Fruit fly (Drosophila melanogaster) whole organism, embryonic: ENCODE data around the gene gce.

Source experiments
- Aef1 ChIP-seq: fragments of 200-800 bp; sonication (Bioruptor generic); IDR thresholded peaks from 3 replicates; pipeline ENCODE4 v1.3.6; 2022; ENCODE audit warnings: missing biosample characterization, missing genetic modification characterization
- Awh ChIP-seq: fragments of 200-800 bp; sonication (Bioruptor generic); IDR thresholded peaks from 2 replicates; pipeline ENCODE4, ENCODE4 v1.3.6; 2022; ENCODE audit warnings: missing biosample characterization, missing genetic modification characterization
- Bdp1 ChIP-seq: fragments of 200-800 bp; sonication (Bioruptor generic); optimal IDR thresholded peaks from 3 replicates; lab custom pipeline; 2016; ENCODE audit warnings: missing biosample characterization, missing genetic modification characterization
- CG10267 ChIP-seq: fragments of 200-800 bp; sonication (Bioruptor generic); optimal IDR thresholded peaks from 2 replicates; lab custom pipeline; 2018; ENCODE audit warnings: missing biosample characterization, mild to moderate bottlenecking, missing genetic modification characterization, moderate library complexity
- CG11456 ChIP-seq: fragments of 200-800 bp; sonication (Bioruptor generic); IDR thresholded peaks from 3 replicates; pipeline ENCODE4 v1.3.6; 2022; ENCODE audit warnings: missing biosample characterization, missing genetic modification characterization
- CG11695 ChIP-seq: fragments of 200-800 bp; sonication (Bioruptor generic); IDR thresholded peaks from 3 replicates; pipeline ENCODE4 v1.3.6; 2022; ENCODE audit warnings: missing biosample characterization, missing genetic modification characterization
- CG13424 ChIP-seq: fragments of 200-800 bp; sonication (Bioruptor generic); optimal IDR thresholded peaks from 2 replicates; lab custom pipeline; 2019; ENCODE audit warnings: missing biosample characterization, mild to moderate bottlenecking, missing genetic modification characterization, moderate library complexity
- CG13775 ChIP-seq: fragments of 200-800 bp; sonication (Bioruptor generic); optimal IDR thresholded peaks from 3 replicates; lab custom pipeline; 2017; ENCODE audit warnings: missing biosample characterization, mild to moderate bottlenecking, missing genetic modification characterization
- CG16779 ChIP-seq: fragments of 200-800 bp; sonication (Bioruptor generic); IDR thresholded peaks from 2 replicates; pipeline ENCODE4 v1.3.6; 2022; ENCODE audit warnings: missing biosample characterization, missing genetic modification characterization
- CG16813 ChIP-seq: fragments of 200-800 bp; sonication (Bioruptor generic); IDR thresholded peaks from 3 replicates; pipeline ENCODE4 v1.3.6; 2022; ENCODE audit warnings: missing biosample characterization, missing genetic modification characterization; ENCODE audit not compliant: partially characterized antibody
- CG17359 ChIP-seq: fragments of 200-800 bp; sonication (Bioruptor generic); optimal IDR thresholded peaks from 3 replicates; lab custom pipeline; 2018; ENCODE audit warnings: missing biosample characterization, mild to moderate bottlenecking, missing genetic modification characterization, moderate library complexity
- CG17361 ChIP-seq: fragments of 200-800 bp; sonication (Bioruptor generic); IDR thresholded peaks from 3 replicates; pipeline ENCODE4 v1.3.6; 2022; ENCODE audit warnings: missing biosample characterization, missing genetic modification characterization
- CG17829 ChIP-seq: fragments of 200-800 bp; optimal IDR thresholded peaks from 2 replicates; lab custom pipeline; 2019; ENCODE audit warnings: missing biosample characterization, mild to moderate bottlenecking, missing genetic modification characterization, moderate library complexity
- CG18262 ChIP-seq: fragments of 200-800 bp; optimal IDR thresholded peaks from 3 replicates; lab custom pipeline; 2019; ENCODE audit warnings: missing biosample characterization, mild to moderate bottlenecking, missing genetic modification characterization, moderate library complexity
- CG1832 ChIP-seq: fragments of 200-800 bp; sonication (Bioruptor generic); optimal IDR thresholded peaks from 2 replicates; lab custom pipeline; 2017; ENCODE audit warnings: missing biosample characterization, mild to moderate bottlenecking, missing genetic modification characterization, inconsistent platforms
- CG2678 ChIP-seq: fragments of 200-800 bp; sonication (Bioruptor generic); optimal IDR thresholded peaks from 3 replicates; lab custom pipeline; 2019; ENCODE audit warnings: missing biosample characterization, mild to moderate bottlenecking, missing genetic modification characterization, moderate library complexity
- CG31224 ChIP-seq: fragments of 200-800 bp; sonication (Bioruptor generic); IDR thresholded peaks from 2 replicates; pipeline ENCODE4 v1.3.6; 2022; ENCODE audit warnings: missing biosample characterization, missing genetic modification characterization
- CG32772 ChIP-seq: fragments of 200-800 bp; sonication (Bioruptor generic); IDR thresholded peaks from 2 replicates; pipeline ENCODE4 v1.3.6; 2022; ENCODE audit warnings: missing biosample characterization, missing genetic modification characterization
- CG3407 ChIP-seq: fragments of 200-800 bp; sonication (Bioruptor generic); optimal IDR thresholded peaks from 2 replicates; lab custom pipeline; 2018; ENCODE audit warnings: missing biosample characterization, mild to moderate bottlenecking, missing genetic modification characterization
- CG34376 ChIP-seq: fragments of 200-800 bp; sonication (Bioruptor generic); optimal IDR thresholded peaks from 2 replicates; lab custom pipeline; 2018; ENCODE audit warnings: missing biosample characterization, mild to moderate bottlenecking, missing genetic modification characterization
- CG4820 ChIP-seq: fragments of 200-800 bp; sonication (Bioruptor generic); optimal IDR thresholded peaks from 3 replicates; lab custom pipeline; 2016; ENCODE audit warnings: missing biosample characterization, missing genetic modification characterization
- CG5953 ChIP-seq: fragments of 200-800 bp; sonication (Bioruptor generic); IDR thresholded peaks from 2 replicates; pipeline ENCODE4 v1.3.6; 2022; ENCODE audit warnings: missing biosample characterization, missing genetic modification characterization
- CG6254 ChIP-seq: fragments of 200-800 bp; sonication (Bioruptor generic); optimal IDR thresholded peaks from 3 replicates; lab custom pipeline; 2017; ENCODE audit warnings: mild to moderate bottlenecking, missing biosample characterization, missing genetic modification reagents, missing genetic modification characterization
- CG7556 ChIP-seq: fragments of 200-800 bp; sonication (Bioruptor generic); optimal IDR thresholded peaks from 2 replicates; lab custom pipeline; 2017; ENCODE audit warnings: missing biosample characterization, mild to moderate bottlenecking, missing genetic modification characterization
- CG7839 ChIP-seq: fragments of 200-800 bp; sonication (Bioruptor generic); optimal IDR thresholded peaks from 3 replicates; lab custom pipeline; 2018; ENCODE audit warnings: missing biosample characterization, mild to moderate bottlenecking, missing genetic modification characterization, moderate library complexity
- CG8281 ChIP-seq: fragments of 200-800 bp; sonication (Bioruptor generic); optimal IDR thresholded peaks from 2 replicates; lab custom pipeline; 2018; ENCODE audit warnings: missing biosample characterization, mild to moderate bottlenecking, missing genetic modification characterization, moderate library complexity
- CG8359 ChIP-seq: fragments of 200-800 bp; sonication (Bioruptor generic); optimal IDR thresholded peaks from 2 replicates; lab custom pipeline; 2017; ENCODE audit warnings: missing biosample characterization, mild to moderate bottlenecking, missing genetic modification characterization, borderline replicate concordance
- Deaf1 ChIP-seq: fragments of 200-800 bp; optimal IDR thresholded peaks from 3 replicates; lab custom pipeline; 2019; ENCODE audit warnings: missing biosample characterization, mild to moderate bottlenecking, missing genetic modification characterization, moderate library complexity
- Dfd ChIP-seq, 2 experiments: fragments of >200 bp; optimal IDR thresholded peaks; 2 replicates each; lab custom pipeline; 2017; ENCODE audit warnings: missing biosample characterization in 2 of 2, missing genetic modification characterization in 2 of 2
- E2f2 ChIP-seq: fragments of 200-800 bp; sonication (Bioruptor generic); IDR thresholded peaks from 2 replicates; pipeline ENCODE4 v1.3.6; 2022; ENCODE audit warnings: missing biosample characterization, missing genetic modification characterization
- Ets65A ChIP-seq: fragments of 200-800 bp; sonication (Bioruptor generic); peaks from one replicate; lab custom pipeline; 2016; ENCODE audit warnings: missing biosample characterization, missing genetic modification characterization
- HLH4C ChIP-seq: fragments of 200-800 bp; sonication (Bioruptor generic); IDR thresholded peaks from 3 replicates; pipeline ENCODE4 v1.3.6; 2022; ENCODE audit warnings: missing biosample characterization, missing genetic modification characterization; ENCODE audit not compliant: partially characterized antibody
- Hr51 ChIP-seq, 2 experiments: fragments of 200-800 bp; sonication (Bioruptor generic); optimal IDR thresholded peaks; 2 replicates in 1 of 2; 3 replicates in 1 of 2; lab custom pipeline; 2016 to 2018; ENCODE audit warnings: missing biosample characterization in 2 of 2, missing genetic modification characterization in 2 of 2, mild to moderate bottlenecking in 1 of 2, moderate library complexity in 1 of 2
- Myb ChIP-seq: fragments of 200-800 bp; sonication (Bioruptor generic); optimal IDR thresholded peaks from 2 replicates; lab custom pipeline; 2016; ENCODE audit warnings: missing biosample characterization, missing genetic modification characterization
- Oli ChIP-seq: fragments of 200-800 bp; sonication (Bioruptor generic); optimal IDR thresholded peaks from 2 replicates; lab custom pipeline; 2018; ENCODE audit warnings: missing biosample characterization, mild to moderate bottlenecking, missing genetic modification characterization, moderate library complexity
- Sin3A ChIP-seq: fragments of >200 bp; optimal IDR thresholded peaks from 2 replicates; lab custom pipeline; 2018
- Sox100B ChIP-seq: fragments of 200-800 bp; sonication (Bioruptor generic); optimal IDR thresholded peaks from 3 replicates; lab custom pipeline; 2018; ENCODE audit warnings: missing biosample characterization, mild to moderate bottlenecking, missing genetic modification characterization
- Sox102F ChIP-seq: fragments of 200-800 bp; sonication (Bioruptor generic); optimal IDR thresholded peaks from 2 replicates; lab custom pipeline; 2018; ENCODE audit warnings: missing biosample characterization, mild to moderate bottlenecking, missing genetic modification characterization, moderate library complexity
- Ssrp ChIP-seq: fragments of 200-800 bp; sonication (Bioruptor generic); optimal IDR thresholded peaks from 2 replicates; lab custom pipeline; 2018; ENCODE audit warnings: missing biosample characterization, mild to moderate bottlenecking, missing genetic modification characterization, moderate library complexity
- Taf1 ChIP-seq: fragments of 200-800 bp; sonication (Bioruptor generic); IDR thresholded peaks from 2 replicates; pipeline ENCODE4 v1.3.6; 2022; ENCODE audit warnings: missing biosample characterization, missing genetic modification characterization
- dmrt99B ChIP-seq: fragments of 200-800 bp; sonication (Bioruptor generic); optimal IDR thresholded peaks from 2 replicates; lab custom pipeline; 2018; ENCODE audit warnings: missing biosample characterization, mild to moderate bottlenecking, missing genetic modification characterization, moderate library complexity
- gem ChIP-seq: fragments of 200-800 bp; sonication (Bioruptor generic); optimal IDR thresholded peaks from 2 replicates; lab custom pipeline; 2019; ENCODE audit warnings: missing biosample characterization, mild to moderate bottlenecking, missing genetic modification characterization, moderate library complexity
- grau ChIP-seq: fragments of 200-800 bp; optimal IDR thresholded peaks from 3 replicates; lab custom pipeline; 2019; ENCODE audit warnings: missing biosample characterization, mild to moderate bottlenecking, missing genetic modification characterization, moderate library complexity
- grn ChIP-seq: fragments of 200-800 bp; sonication (Bioruptor generic); optimal IDR thresholded peaks from 3 replicates; lab custom pipeline; 2017; ENCODE audit warnings: missing biosample characterization, missing genetic modification characterization
- ind ChIP-seq: fragments of 200-800 bp; sonication (Bioruptor generic); optimal IDR thresholded peaks from 3 replicates; lab custom pipeline; 2016; ENCODE audit warnings: missing biosample characterization, missing genetic modification characterization
- jing ChIP-seq: fragments of 200-800 bp; sonication (Bioruptor generic); optimal IDR thresholded peaks from 2 replicates; lab custom pipeline; 2018; ENCODE audit warnings: missing biosample characterization, mild to moderate bottlenecking, missing genetic modification characterization
- jumu ChIP-seq: fragments of 200-800 bp; sonication (Bioruptor generic); optimal IDR thresholded peaks from 3 replicates; lab custom pipeline; 2016; ENCODE audit warnings: missing biosample characterization, missing genetic modification characterization
- lab ChIP-seq: fragments of 200-800 bp; sonication (Bioruptor generic); optimal IDR thresholded peaks from 3 replicates; lab custom pipeline; 2017; ENCODE audit warnings: missing biosample characterization, missing genetic modification characterization, mild to moderate bottlenecking, moderate library complexity, missing genetic modification reagents
- pb ChIP-seq: fragments of 200-800 bp; sonication (Bioruptor generic); optimal IDR thresholded peaks from 3 replicates; lab custom pipeline; 2016; ENCODE audit warnings: missing biosample characterization, missing genetic modification characterization
- pho ChIP-seq: fragments of 200-800 bp; sonication (Bioruptor generic); optimal IDR thresholded peaks from 2 replicates; lab custom pipeline; 2016; ENCODE audit warnings: missing biosample characterization, missing genetic modification characterization
- slbo ChIP-seq: fragments of 200-800 bp; sonication (Bioruptor generic); IDR thresholded peaks from 2 replicates; pipeline ENCODE4 v1.3.6; 2022; ENCODE audit warnings: missing biosample characterization, missing genetic modification characterization
- slp2 ChIP-seq: fragments of 200-800 bp; sonication (Bioruptor generic); optimal IDR thresholded peaks from 2 replicates; lab custom pipeline; 2016; ENCODE audit warnings: missing biosample characterization, missing genetic modification characterization

The gce gene

DNA sequence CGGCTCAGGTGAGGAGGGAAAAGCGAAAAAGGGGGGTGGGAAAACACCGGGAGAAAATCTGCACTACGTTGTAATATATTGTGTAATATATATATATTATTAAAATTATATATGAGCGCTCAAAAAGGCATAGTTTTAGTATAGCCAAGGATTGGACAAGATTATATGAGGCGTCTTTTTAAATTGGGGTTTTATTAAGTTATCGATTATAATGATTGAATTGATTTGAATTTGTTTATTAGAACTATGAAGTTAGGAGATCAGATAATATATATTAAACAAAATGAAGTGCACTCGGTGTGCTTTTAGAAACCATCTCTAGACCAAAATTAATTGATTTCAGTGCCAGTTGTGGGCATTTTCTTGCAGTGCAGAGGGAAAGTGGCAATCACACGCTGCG, 66.1 kb downstream of the gce start (continued):
- TF ChIP-seq HLH4C (GFP tag; lab: Robert Waterston, UW) (no peak), pb (GFP tag; lab: Kevin White, UChicago) (no peak), CG32772 (GFP tag; lab: Robert Waterston, UW) (no peak), CG7556 (GFP tag; lab: Kevin White, UChicago) (peak; percentile 45), CG1832 (no peak), pho (GFP tag; lab: Kevin White, UChicago) (no peak), Myb (GFP tag; lab: Kevin White, UChicago) (no peak), Sin3A (lab: Kevin White, UChicago) (no peak), slp2 (GFP tag; lab: Kevin White, UChicago) (no peak), Aef1 (GFP tag; lab: Robert Waterston, UW) (no peak), Oli (tag; lab: Kevin White, UChicago) (no peak), CG8281 (tag; lab: Kevin White, UChicago) (no peak), CG11695 (GFP tag; lab: Robert Waterston, UW) (no peak), ind (GFP tag; lab: Kevin White, UChicago) (no peak), Sox102F (peak; percentile 12), CG17359 (peak; percentile 19), Deaf1 (no peak), Ets65A (peak; percentile 14), Bdp1 (GFP tag; lab: Kevin White, UChicago) (no peak), Taf1 (GFP tag; lab: Robert Waterston, UW) (no peak), jing (GFP tag; lab: Kevin White, UChicago) (no peak), grn (GFP tag; lab: Kevin White, UChicago) (no peak), CG3407 (GFP tag; lab: Kevin White, UChicago) (no peak), CG17829 (tag; lab: Kevin White, UChicago) (peak; percentile 16), CG17361 (GFP tag; lab: Robert Waterston, UW) (peak; percentile 67), CG31224 (GFP tag; lab: Robert Waterston, UW) (no peak), CG34376 (GFP tag; lab: Kevin White, UChicago) (no peak), CG7839 (tag; lab: Kevin White, UChicago) (peak; percentile 10), Awh (no peak), CG16779 (GFP tag; lab: Robert Waterston, UW) (no peak), CG4820 (peak; percentile 4), jumu (GFP tag; lab: Kevin White, UChicago) (no peak), CG16813 (GFP tag; lab: Robert Waterston, UW) (no peak), CG5953 (GFP tag; lab: Robert Waterston, UW) (no peak), slbo (GFP tag; lab: Robert Waterston, UW) (peak; percentile 17; the same call in 1 of the 2 replicates), gem (tag; lab: Kevin White, UChicago) (peak; percentile 41), CG11456 (no peak), CG10267 (tag; lab: Kevin White, UChicago) (peak; percentile 24), grau (tag; lab: Kevin White, UChicago) (peak; percentile 26), Sox100B (peak; percentile 42), dmrt99B (tag; lab: Kevin White, UChicago) (peak; percentile 41), lab (GFP tag; lab: Kevin White, UChicago) (peak; percentile 5), Ssrp (tag; lab: Kevin White, UChicago) (peak; percentile 17), Dfd (GFP tag; optimal IDR thresholded peaks at IDR 0.05; lab: Kevin White, UChicago) (no peak), Hr51 (GFP tag; optimal IDR thresholded peaks at IDR 0.05; lab: Kevin White, UChicago) (peak in 1 of 2 experiments; percentile 15), CG2678 (tag; lab: Kevin White, UChicago) (peak; percentile 55), E2f2 (no peak), CG13424 (peak; percentile 33), CG18262 (tag; lab: Kevin White, UChicago) (peak; percentile 53), CG13775 (GFP tag; lab: Kevin White, UChicago) (no peak), CG8359 (GFP tag; lab: Kevin White, UChicago) (no peak), CG6254 (GFP tag; lab: Kevin White, UChicago) (no peak)
